Fruit fly (Drosophila melanogaster) whole organism, wandering third instar larva: ENCODE results near the gene CG7656.

Experiments
- Abd-B ChIP-seq: fragments of >200 bp; optimal IDR thresholded peaks from 2 replicates; lab custom pipeline; 2017; ENCODE audit warnings: missing biosample characterization, missing genetic modification characterization
- CrebA ChIP-seq: fragments of 200-800 bp; sonication (Bioruptor generic); optimal IDR thresholded peaks from 2 replicates; lab custom pipeline; 2016; ENCODE audit warnings: missing biosample characterization, mild to moderate bottlenecking, missing genetic modification characterization, borderline replicate concordance
- N ChIP-seq: fragments of >200 bp; optimal IDR thresholded peaks from 2 replicates; lab custom pipeline; 2018; ENCODE audit warnings: missing biosample characterization, missing external identifiers, missing genetic modification characterization
- usp ChIP-seq: fragments of >200 bp; optimal IDR thresholded peaks from 2 replicates; lab custom pipeline; 2017; ENCODE audit warnings: missing biosample characterization, missing genetic modification characterization

DNA sequence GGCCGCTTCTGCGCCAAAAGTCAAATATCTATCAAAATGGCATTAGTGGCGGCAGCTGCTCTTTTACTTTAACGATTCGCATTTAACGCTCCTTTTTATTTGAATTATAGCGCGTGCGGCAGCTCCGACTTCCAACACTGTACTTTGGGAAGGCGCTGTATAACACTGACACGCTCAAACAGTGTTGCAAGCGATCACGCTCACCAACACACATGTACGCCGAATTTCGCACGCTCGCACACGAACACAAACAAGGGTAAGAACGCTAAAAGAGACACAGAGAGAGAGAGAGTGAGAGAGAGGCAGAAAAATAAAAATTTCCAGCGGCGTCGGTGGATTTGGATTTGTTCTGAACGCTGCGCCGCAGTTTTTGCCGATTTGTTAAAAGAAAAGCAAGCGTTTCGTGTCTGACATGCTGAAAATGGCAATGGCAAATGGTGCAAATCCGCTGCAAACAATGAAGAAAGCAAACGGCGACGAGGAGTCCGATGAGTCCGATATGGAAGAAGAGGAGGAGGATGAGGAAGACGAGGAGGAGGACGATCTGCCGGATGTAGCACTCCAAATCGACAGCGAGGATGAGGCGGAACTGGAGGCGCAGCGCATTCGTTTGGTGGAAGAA lies 31.8 kb upstream of the CG7656 start, which contains the start of gene Phs:
- TF ChIP-seq CrebA (GFP tag; lab: Kevin White, UChicago) (peak; percentile 28), Abd-B (GFP tag; lab: Kevin White, UChicago) (no peak), N (peak; percentile 29), usp (GFP tag; lab: Kevin White, UChicago) (no peak)
